Worm (Caenorhabditis elegans) whole organism, mixed stage, embryonic: Measurements from ENCODE around the gene moc-5.

Experiments
- M03D4.4 ChIP-seq: sonication (generic microtip); optimal IDR thresholded peaks from 2 replicates; lab custom pipeline; 2017; ENCODE audit warnings: mild to moderate bottlenecking, missing genetic modification characterization, missing compliant biosample characterization
- bed-3 ChIP-seq: fragments of 200-800 bp; sonication (Bioruptor generic); optimal IDR thresholded peaks from 3 replicates; lab custom pipeline; 2018; ENCODE audit warnings: mild to moderate bottlenecking, missing genetic modification characterization, moderate library complexity, missing compliant biosample characterization
- ceh-39 ChIP-seq: fragments of 150-350 bp; optimal IDR thresholded peaks from 2 replicates; lab custom pipeline; 2014; ENCODE audit warnings: missing biosample characterization, missing genetic modification characterization
- ceh-43 ChIP-seq: fragments of 200-800 bp; sonication (Bioruptor generic); optimal IDR thresholded peaks from 2 replicates; lab custom pipeline; 2018; ENCODE audit warnings: mild to moderate bottlenecking, missing genetic modification characterization, moderate library complexity, missing compliant biosample characterization
- ceh-83 ChIP-seq: fragments of 200-800 bp; sonication (Bioruptor generic); optimal IDR thresholded peaks from 2 replicates; lab custom pipeline; 2018; ENCODE audit warnings: mild to moderate bottlenecking, missing genetic modification characterization, missing compliant biosample characterization
- ces-1 ChIP-seq: fragments of 150-350 bp; optimal IDR thresholded peaks from 2 replicates; lab custom pipeline; 2014; ENCODE audit warnings: missing biosample characterization, missing genetic modification reagents, missing genetic modification characterization
- drap-1 ChIP-seq: fragments of 200-800 bp; sonication (Bioruptor generic); optimal IDR thresholded peaks from 3 replicates; lab custom pipeline; 2018; ENCODE audit warnings: mild to moderate bottlenecking, missing genetic modification characterization, missing compliant biosample characterization
- elt-1 ChIP-seq: sonication (generic microtip); optimal IDR thresholded peaks from 2 replicates; lab custom pipeline; 2017; ENCODE audit warnings: missing genetic modification characterization, mild to moderate bottlenecking, missing compliant biosample characterization, antibody characterized with exemption, moderate library complexity, borderline replicate concordance; ENCODE audit not compliant: insufficient read depth
- elt-3 ChIP-seq: fragments of 150-350 bp; optimal IDR thresholded peaks from 2 replicates; lab custom pipeline; 2014; ENCODE audit warnings: missing biosample characterization, missing genetic modification characterization
- ham-2 ChIP-seq: fragments of 200-800 bp; sonication (Bioruptor generic); optimal IDR thresholded peaks from 2 replicates; lab custom pipeline; 2018; ENCODE audit warnings: mild to moderate bottlenecking, missing genetic modification characterization, missing compliant biosample characterization
- hlh-1 ChIP-seq: fragments of 150-350 bp; optimal IDR thresholded peaks from 2 replicates; lab custom pipeline; 2014; ENCODE audit warnings: missing biosample characterization, missing genetic modification reagents, missing genetic modification characterization
- lin-13 ChIP-seq: fragments of 150-350 bp; optimal IDR thresholded peaks from 2 replicates; lab custom pipeline; 2014; ENCODE audit warnings: missing biosample characterization, missing genetic modification characterization
- lin-32 ChIP-seq: fragments of 200-800 bp; sonication (Bioruptor generic); optimal IDR thresholded peaks from 2 replicates; lab custom pipeline; 2018; ENCODE audit warnings: mild to moderate bottlenecking, missing genetic modification characterization, missing compliant biosample characterization
- mab-5 ChIP-seq: fragments of 150-350 bp; optimal IDR thresholded peaks from 2 replicates; lab custom pipeline; 2014; ENCODE audit warnings: missing biosample characterization, missing genetic modification characterization
- mep-1 ChIP-seq: fragments of 150-350 bp; optimal IDR thresholded peaks from 2 replicates; lab custom pipeline; 2017; ENCODE audit warnings: missing biosample characterization, missing genetic modification reagents, missing genetic modification characterization, inconsistent platforms
- mls-2 ChIP-seq: sonication (generic microtip); optimal IDR thresholded peaks from 2 replicates; lab custom pipeline; 2016; ENCODE audit warnings: mild to moderate bottlenecking, missing genetic modification characterization, moderate library complexity, missing compliant biosample characterization
- nhr-12 ChIP-seq: fragments of 150-350 bp; optimal IDR thresholded peaks from 2 replicates; lab custom pipeline; 2014; ENCODE audit warnings: missing biosample characterization, missing genetic modification characterization
- nhr-2 ChIP-seq: fragments of 150-350 bp; optimal IDR thresholded peaks from 2 replicates; lab custom pipeline; 2014; ENCODE audit warnings: missing biosample characterization, missing genetic modification characterization
- nhr-28 ChIP-seq: fragments of 150-350 bp; optimal IDR thresholded peaks from 2 replicates; lab custom pipeline; 2014; ENCODE audit warnings: missing biosample characterization, missing genetic modification characterization
- pha-4 ChIP-seq: fragments of 150-350 bp; optimal IDR thresholded peaks from 2 replicates; lab custom pipeline; 2018; ENCODE audit warnings: missing biosample characterization, missing genetic modification reagents, missing genetic modification characterization
- sem-2 ChIP-seq: fragments of 200-800 bp; sonication (Bioruptor generic); optimal IDR thresholded peaks from 2 replicates; lab custom pipeline; 2018; ENCODE audit warnings: mild to moderate bottlenecking, missing genetic modification characterization, missing compliant biosample characterization
- snpc-4 ChIP-seq: fragments of 150-350 bp; optimal IDR thresholded peaks from 2 replicates; lab custom pipeline; 2014; ENCODE audit warnings: missing biosample characterization, missing genetic modification characterization
- sptf-1 ChIP-seq: sonication (generic microtip); optimal IDR thresholded peaks from 2 replicates; lab custom pipeline; 2017; ENCODE audit warnings: mild to moderate bottlenecking, missing genetic modification characterization, moderate library complexity, missing compliant biosample characterization
- tbx-8 ChIP-seq: fragments of 200-800 bp; sonication (Bioruptor generic); optimal IDR thresholded peaks from 2 replicates; lab custom pipeline; 2018; ENCODE audit warnings: mild to moderate bottlenecking, missing genetic modification characterization, moderate library complexity, missing compliant biosample characterization
- unc-62 ChIP-seq: fragments of 150-350 bp; optimal IDR thresholded peaks from 2 replicates; lab custom pipeline; 2014; ENCODE audit warnings: missing biosample characterization, missing genetic modification reagents, missing genetic modification characterization
- zip-8 ChIP-seq: fragments of 150-350 bp; optimal IDR thresholded peaks from 2 replicates; lab custom pipeline; 2014; ENCODE audit warnings: missing biosample characterization, missing genetic modification characterization
- ztf-11 ChIP-seq: fragments of 150-350 bp; optimal IDR thresholded peaks from 2 replicates; lab custom pipeline; 2014; ENCODE audit warnings: missing biosample characterization, missing genetic modification characterization

Gene moc-5

DNA sequence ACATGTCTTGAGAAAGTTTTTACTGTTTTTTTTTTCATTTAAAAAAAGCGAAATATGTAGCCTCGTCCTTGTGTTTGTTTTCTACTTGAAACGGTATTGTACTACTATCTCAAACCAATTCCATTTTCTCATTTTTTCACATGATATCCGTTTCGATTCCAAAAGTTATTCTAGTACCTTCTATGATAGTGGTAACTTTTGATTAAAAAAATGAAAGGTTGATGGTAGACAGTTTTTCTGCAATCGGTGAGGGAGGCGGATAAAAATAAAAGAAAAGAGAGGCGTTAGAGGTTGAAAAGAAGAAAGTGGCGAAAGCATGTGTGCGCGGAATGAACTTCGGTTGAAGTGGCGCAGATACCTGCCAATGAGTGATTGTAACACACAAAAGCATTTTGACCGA lies 37.9 kb downstream of the moc-5 start:
- no peak for TF ChIP-seq zip-8
- TF ChIP-seq nhr-28 (tag; lab: Kevin White, UChicago): no peak
- TF ChIP-seq ceh-39 (tag; lab: Kevin White, UChicago): no peak
- no peak for TF ChIP-seq mab-5 (tag; lab: Kevin White, UChicago)
- no peak for TF ChIP-seq mls-2 (tag; lab: Kevin White, UChicago)

DNA sequence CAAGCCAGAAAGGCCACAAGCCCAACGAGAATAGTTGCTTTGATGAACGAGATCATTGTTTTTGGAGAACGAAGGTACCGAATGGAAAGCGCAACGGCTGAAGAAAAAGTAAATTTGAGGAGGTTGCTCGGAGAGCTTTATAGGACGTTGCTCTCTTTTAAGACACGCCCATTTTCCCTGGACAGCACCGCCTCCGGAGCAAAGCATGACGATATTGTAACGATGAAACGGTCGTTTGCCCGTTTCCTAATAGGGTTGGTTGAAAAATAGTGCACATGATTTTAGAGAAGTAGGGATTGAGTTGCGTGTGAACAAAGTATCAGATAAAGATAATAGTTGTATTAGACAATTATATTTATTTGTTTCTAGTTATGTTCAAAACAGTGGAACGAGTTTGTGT lies 42.7 kb downstream of the moc-5 start, which contains the start of gene C07B5.3:
TSS of gene C07B5.3 (minus strand) at position 101 of the 400 bp plus-strand sequence.
- no peak for TF ChIP-seq drap-1
- no peak for TF ChIP-seq snpc-4
- TF ChIP-seq ceh-43 (GFP tag; lab: Kevin White, UChicago): no peak
- no peak for TF ChIP-seq nhr-2 (tag; lab: Kevin White, UChicago)
- no peak for TF ChIP-seq pha-4 (tag; lab: Kevin White, UChicago)
- TF ChIP-seq zip-8: no peak
- TF ChIP-seq bed-3 (GFP tag; lab: Kevin White, UChicago): no peak
- TF ChIP-seq unc-62 (GFP tag; lab: Kevin White, UChicago): no peak
- no peak for TF ChIP-seq sptf-1 (tag; lab: Kevin White, UChicago)
- TF ChIP-seq mab-5 (tag; lab: Kevin White, UChicago): no peak
- no peak for TF ChIP-seq ham-2 (GFP tag; lab: Kevin White, UChicago)
- TF ChIP-seq ces-1: no peak
- no peak for TF ChIP-seq tbx-8 (GFP tag; lab: Kevin White, UChicago)
- no peak for TF ChIP-seq ztf-11 (tag; lab: Kevin White, UChicago)
- no peak for TF ChIP-seq ceh-83 (GFP tag; lab: Kevin White, UChicago)
- TF ChIP-seq sem-2: no peak
- no peak for TF ChIP-seq lin-32
- no peak for TF ChIP-seq M03D4.4 (tag; lab: Kevin White, UChicago)

DNA sequence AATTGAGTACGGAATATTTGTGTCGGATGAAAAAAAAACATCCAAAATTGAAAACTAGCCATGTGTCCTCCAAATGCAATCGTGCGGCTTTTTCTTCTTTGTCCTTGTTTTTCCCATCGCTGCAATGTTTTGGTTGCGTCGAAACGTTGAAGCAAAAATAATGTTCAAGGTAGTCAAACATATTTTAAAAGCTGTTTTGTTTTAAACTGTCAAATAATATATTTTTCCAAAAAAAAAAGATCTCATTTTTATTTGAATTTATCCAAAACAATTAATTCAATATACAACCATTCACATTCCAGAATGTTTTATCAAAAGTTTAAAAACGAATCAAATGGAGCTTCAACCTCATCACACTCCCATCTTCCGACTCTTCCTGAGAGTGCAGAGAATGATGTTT lies 47.1 kb downstream of the moc-5 start, which contains the start of gene C07B5.6:
TSS of gene C07B5.6 (plus strand) at position 301 of the 400 bp plus-strand sequence.
- TF ChIP-seq sptf-1 (tag; lab: Kevin White, UChicago): no peak
- TF ChIP-seq ceh-39 (tag; lab: Kevin White, UChicago): no peak
- no peak for TF ChIP-seq mls-2 (tag; lab: Kevin White, UChicago)
- TF ChIP-seq elt-1: no peak
- TF ChIP-seq lin-32: no peak
- no peak for TF ChIP-seq mep-1 (tag; lab: Kevin White, UChicago)

DNA sequence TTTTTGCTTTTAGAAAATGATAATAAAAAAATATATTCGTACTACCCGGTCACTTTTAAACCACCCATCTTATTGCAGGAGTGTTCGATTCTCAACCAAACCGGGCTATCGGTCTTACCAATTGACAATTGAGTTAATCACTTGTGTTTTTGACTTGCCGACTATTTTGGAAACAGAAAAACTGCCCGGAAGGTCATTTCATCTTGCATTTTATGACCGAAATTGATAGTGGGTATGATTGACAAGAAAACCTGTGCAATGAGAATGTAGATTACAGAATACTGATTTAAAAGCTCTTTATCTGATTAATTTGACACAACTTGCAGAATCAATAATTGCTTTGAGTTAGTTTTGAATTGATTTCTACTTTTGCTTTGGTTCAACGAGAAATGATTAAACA lies 48.7 kb downstream of the moc-5 start, which contains the start of gene C07B5.2:
TSS of gene C07B5.2 (minus strand) at position 101 of the 400 bp plus-strand sequence.
- TF ChIP-seq ceh-83 (GFP tag; lab: Kevin White, UChicago): no peak
- TF ChIP-seq M03D4.4 (tag; lab: Kevin White, UChicago): no peak
- no peak for TF ChIP-seq lin-32
- no peak for TF ChIP-seq ceh-43 (GFP tag; lab: Kevin White, UChicago)
- no peak for TF ChIP-seq snpc-4
- TF ChIP-seq unc-62 (GFP tag; lab: Kevin White, UChicago): no peak
- TF ChIP-seq mab-5 (tag; lab: Kevin White, UChicago): no peak
- no peak for TF ChIP-seq elt-3 (tag; lab: Kevin White, UChicago)
- TF ChIP-seq nhr-28 (tag; lab: Kevin White, UChicago): no peak
- no peak for TF ChIP-seq hlh-1 (tag; lab: Kevin White, UChicago)
- TF ChIP-seq, all 35 proteins: peak for 0

DNA sequence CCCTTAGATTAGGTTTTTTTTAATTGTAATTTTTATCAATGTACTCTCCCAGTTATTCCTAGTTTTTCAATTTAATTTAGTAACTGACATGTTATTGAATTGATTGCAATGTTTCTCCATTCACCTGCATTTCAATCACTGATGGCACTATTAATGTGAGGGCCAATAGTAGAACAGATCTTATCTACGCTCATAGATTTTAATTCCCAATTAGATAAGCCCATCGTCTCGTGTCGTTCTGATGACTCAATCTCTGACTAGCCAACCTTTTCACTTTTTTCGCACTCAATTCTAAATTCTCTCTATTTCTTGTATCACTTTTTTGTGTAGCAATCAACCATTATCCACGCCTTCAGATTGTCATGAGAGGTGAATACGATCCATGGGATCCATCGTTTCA lies 53.3 kb downstream of the moc-5 start:
- no peak for TF ChIP-seq lin-13
- TF ChIP-seq elt-1: peak; percentile 37
- no peak for TF ChIP-seq nhr-12
- TF ChIP-seq, all 35 proteins: peak for 1
